Fruit fly (Drosophila melanogaster) whole organism, embryonic: ENCODE results near the gene CG31910.

Experiments used
- Abd-B ChIP-seq: fragments of 200-800 bp; sonication (Bioruptor generic); optimal IDR thresholded peaks from 2 replicates; lab custom pipeline; 2018; ENCODE audit warnings: missing biosample characterization, mild to moderate bottlenecking, missing genetic modification characterization, moderate library complexity
- C15 ChIP-seq: fragments of 200-800 bp; sonication (Bioruptor generic); IDR thresholded peaks from 3 replicates; pipeline ENCODE4 v1.3.6; 2022; ENCODE audit warnings: missing biosample characterization, missing genetic modification characterization
- CG10321 ChIP-seq: fragments of 200-800 bp; sonication (Bioruptor generic); IDR thresholded peaks from 2 replicates; pipeline ENCODE4 v1.3.6; 2022; ENCODE audit warnings: missing biosample characterization, missing genetic modification characterization
- CG10979 ChIP-seq: fragments of 200-800 bp; sonication (Bioruptor generic); optimal IDR thresholded peaks from 2 replicates; lab custom pipeline; 2018; ENCODE audit warnings: missing biosample characterization, mild to moderate bottlenecking, missing genetic modification characterization, moderate library complexity
- CG12219 ChIP-seq: fragments of 200-800 bp; sonication (Bioruptor generic); optimal IDR thresholded peaks from 3 replicates; lab custom pipeline; 2018; ENCODE audit warnings: missing biosample characterization, mild to moderate bottlenecking, missing genetic modification characterization
- CG12299 ChIP-seq: fragments of 200-800 bp; sonication (Bioruptor generic); optimal IDR thresholded peaks from 2 replicates; lab custom pipeline; 2018; ENCODE audit warnings: missing biosample characterization, mild to moderate bottlenecking, missing genetic modification characterization
- CG14014 ChIP-seq: fragments of 200-800 bp; sonication (Bioruptor generic); IDR thresholded peaks from 2 replicates; pipeline ENCODE4 v1.3.6; 2022; ENCODE audit warnings: missing biosample characterization, missing genetic modification characterization
- CG14050 ChIP-seq: fragments of 200-800 bp; sonication (Bioruptor generic); IDR thresholded peaks from 3 replicates; pipeline ENCODE4 v1.3.6; 2022; ENCODE audit warnings: missing biosample characterization, missing genetic modification characterization
- CG15601 ChIP-seq: fragments of 200-800 bp; sonication (Bioruptor generic); optimal IDR thresholded peaks from 3 replicates; lab custom pipeline; 2019; ENCODE audit warnings: missing biosample characterization, mild to moderate bottlenecking, missing genetic modification characterization, moderate library complexity
- CG17359 ChIP-seq: fragments of 200-800 bp; sonication (Bioruptor generic); optimal IDR thresholded peaks from 3 replicates; lab custom pipeline; 2018; ENCODE audit warnings: missing biosample characterization, mild to moderate bottlenecking, missing genetic modification characterization, moderate library complexity
- CG1792 ChIP-seq: fragments of 200-800 bp; sonication (Bioruptor generic); optimal IDR thresholded peaks from 2 replicates; lab custom pipeline; 2016; ENCODE audit warnings: missing biosample characterization, missing genetic modification characterization
- CG18011 ChIP-seq: fragments of 200-800 bp; sonication (Bioruptor generic); optimal IDR thresholded peaks from 2 replicates; lab custom pipeline; 2017; ENCODE audit warnings: missing biosample characterization, missing genetic modification characterization, mild to moderate bottlenecking, moderate library complexity, missing genotype
- CG2712 ChIP-seq: fragments of 200-800 bp; optimal IDR thresholded peaks from 3 replicates; lab custom pipeline; 2019; ENCODE audit warnings: missing biosample characterization, mild to moderate bottlenecking, missing genetic modification characterization, moderate library complexity
- CG3995 ChIP-seq: fragments of 200-800 bp; sonication (Bioruptor generic); optimal IDR thresholded peaks from 3 replicates; lab custom pipeline; 2016; ENCODE audit warnings: missing biosample characterization, missing genetic modification characterization
- CG4282 ChIP-seq: fragments of 200-800 bp; sonication (Bioruptor generic); optimal IDR thresholded peaks from 2 replicates; lab custom pipeline; 2016; ENCODE audit warnings: missing biosample characterization, missing genetic modification characterization
- CG6272 ChIP-seq: fragments of 200-800 bp; sonication (Bioruptor generic); IDR thresholded peaks from 2 replicates; pipeline ENCODE4 v1.3.6; 2022; ENCODE audit warnings: missing biosample characterization, missing genetic modification characterization
- CG6689 ChIP-seq: fragments of 200-800 bp; sonication (Bioruptor generic); IDR thresholded peaks from 2 replicates; pipeline ENCODE4 v1.3.6; 2022; ENCODE audit warnings: missing biosample characterization, missing genetic modification characterization
- CG9727 ChIP-seq: fragments of 200-800 bp; sonication (Bioruptor generic); optimal IDR thresholded peaks from 3 replicates; lab custom pipeline; 2017; ENCODE audit warnings: missing biosample characterization, mild to moderate bottlenecking, missing genetic modification characterization
- CHES-1-like ChIP-seq: fragments of 200-800 bp; sonication (Bioruptor generic); optimal IDR thresholded peaks from 2 replicates; lab custom pipeline; 2016; ENCODE audit warnings: missing biosample characterization, missing genetic modification characterization
- Camta ChIP-seq: fragments of 200-800 bp; sonication (Bioruptor generic); optimal IDR thresholded peaks from 2 replicates; lab custom pipeline; 2016; ENCODE audit warnings: missing biosample characterization, missing genetic modification characterization
- CoRest ChIP-seq: fragments of 200-800 bp; sonication (Bioruptor generic); optimal IDR thresholded peaks from 3 replicates; lab custom pipeline; 2018; ENCODE audit warnings: missing biosample characterization, mild to moderate bottlenecking, missing genetic modification characterization, moderate library complexity
- D19A ChIP-seq: fragments of 200-800 bp; optimal IDR thresholded peaks from 3 replicates; lab custom pipeline; 2019; ENCODE audit warnings: missing biosample characterization, mild to moderate bottlenecking, missing genetic modification characterization, moderate library complexity
- Dbx ChIP-seq: fragments of 200-800 bp; sonication (Bioruptor generic); IDR thresholded peaks from 3 replicates; pipeline ENCODE4 v1.3.6; 2022; ENCODE audit warnings: missing biosample characterization, missing genetic modification characterization
- HmgD ChIP-seq: fragments of 200-800 bp; sonication (Bioruptor generic); optimal IDR thresholded peaks from 3 replicates; lab custom pipeline; 2016; ENCODE audit warnings: missing biosample characterization, missing genetic modification characterization
- Kr ChIP-seq: fragments of 200-800 bp; sonication (Bioruptor generic); optimal IDR thresholded peaks from 2 replicates; lab custom pipeline; 2017; ENCODE audit warnings: missing biosample characterization, mild to moderate bottlenecking, missing genetic modification characterization
- Lpt ChIP-seq: fragments of >200 bp; optimal IDR thresholded peaks from 2 replicates; lab custom pipeline; 2018; ENCODE audit warnings: missing biosample characterization, missing genetic modification characterization
- MTF-1 ChIP-seq: fragments of 200-800 bp; sonication (Bioruptor generic); optimal IDR thresholded peaks from 2 replicates; lab custom pipeline; 2018; ENCODE audit warnings: missing biosample characterization, mild to moderate bottlenecking, missing genetic modification characterization, borderline replicate concordance
- Mad ChIP-seq: fragments of 200-800 bp; sonication (Bioruptor generic); optimal IDR thresholded peaks from 2 replicates; lab custom pipeline; 2016; ENCODE audit warnings: missing biosample characterization, missing genetic modification characterization
- Nf-YA ChIP-seq: fragments of 200-800 bp; sonication (Bioruptor generic); IDR thresholded peaks from 2 replicates; pipeline ENCODE4 v1.3.6; 2022; ENCODE audit warnings: missing biosample characterization, missing genetic modification characterization
- Opbp ChIP-seq: fragments of 200-800 bp; sonication (Bioruptor generic); IDR thresholded peaks from 3 replicates; pipeline ENCODE4 v1.3.6; 2022; ENCODE audit warnings: missing biosample characterization, missing genetic modification characterization; ENCODE audit not compliant: partially characterized antibody
- Ptx1 ChIP-seq: fragments of 200-800 bp; sonication (Bioruptor generic); IDR thresholded peaks from 2 replicates; pipeline ENCODE4 v1.3.6; 2022; ENCODE audit warnings: missing biosample characterization, missing genetic modification characterization
- Scr ChIP-seq: fragments of 200-800 bp; sonication (Bioruptor generic); IDR thresholded peaks from 2 replicates; pipeline ENCODE4 v1.3.6; 2022; ENCODE audit warnings: missing biosample characterization, missing genetic modification characterization; ENCODE audit not compliant: partially characterized antibody
- Sox102F ChIP-seq: fragments of 200-800 bp; sonication (Bioruptor generic); optimal IDR thresholded peaks from 2 replicates; lab custom pipeline; 2018; ENCODE audit warnings: missing biosample characterization, mild to moderate bottlenecking, missing genetic modification characterization, moderate library complexity
- Xbp1 ChIP-seq: fragments of 200-800 bp; sonication (Bioruptor generic); optimal IDR thresholded peaks from 3 replicates; lab custom pipeline; 2016; ENCODE audit warnings: missing biosample characterization, mild to moderate bottlenecking, missing genetic modification characterization
- ara ChIP-seq: fragments of 200-800 bp; sonication (Bioruptor generic); IDR thresholded peaks from 2 replicates; pipeline ENCODE4 v1.3.6; 2022; ENCODE audit warnings: missing biosample characterization, missing genetic modification characterization
- da ChIP-seq: fragments of 200-800 bp; sonication (Bioruptor generic); optimal IDR thresholded peaks from 2 replicates; lab custom pipeline; 2016; ENCODE audit warnings: missing biosample characterization, missing genetic modification characterization
- dmrt11E ChIP-seq: fragments of 200-800 bp; sonication (Bioruptor generic); optimal IDR thresholded peaks from 3 replicates; lab custom pipeline; 2018; ENCODE audit warnings: missing biosample characterization, mild to moderate bottlenecking, missing genetic modification characterization, moderate library complexity
- gcm2 ChIP-seq: fragments of 200-800 bp; sonication (Bioruptor generic); optimal IDR thresholded peaks from 2 replicates; lab custom pipeline; 2016; ENCODE audit warnings: missing biosample characterization, missing genetic modification characterization
- gem ChIP-seq: fragments of 200-800 bp; sonication (Bioruptor generic); optimal IDR thresholded peaks from 2 replicates; lab custom pipeline; 2019; ENCODE audit warnings: missing biosample characterization, mild to moderate bottlenecking, missing genetic modification characterization, moderate library complexity
- grn ChIP-seq: fragments of 200-800 bp; sonication (Bioruptor generic); optimal IDR thresholded peaks from 3 replicates; lab custom pipeline; 2017; ENCODE audit warnings: missing biosample characterization, missing genetic modification characterization
- kay ChIP-seq: fragments of 200-800 bp; sonication (Bioruptor generic); optimal IDR thresholded peaks from 2 replicates; lab custom pipeline; 2016; ENCODE audit warnings: missing biosample characterization, missing genetic modification characterization
- ken ChIP-seq: fragments of 200-800 bp; sonication (Bioruptor generic); IDR thresholded peaks from 3 replicates; pipeline ENCODE4 v1.3.6; 2022; ENCODE audit warnings: missing biosample characterization, missing genetic modification characterization
- kni ChIP-seq: fragments of 200-800 bp; sonication (Bioruptor generic); optimal IDR thresholded peaks from 3 replicates; lab custom pipeline; 2017; ENCODE audit warnings: mild to moderate bottlenecking, missing biosample characterization, missing genetic modification reagents, missing genetic modification characterization
- nom ChIP-seq: fragments of 200-800 bp; sonication (Bioruptor generic); optimal IDR thresholded peaks from 2 replicates; lab custom pipeline; 2017; ENCODE audit warnings: missing biosample characterization, missing genetic modification characterization, mild to moderate bottlenecking, moderate library complexity, missing genetic modification reagents
- pan ChIP-seq, 4 experiments: fragments of >200 bp in 3 of 4; fragments of 200-800 bp in 1 of 4; sonication (Bioruptor generic) in 1 of 4; optimal IDR thresholded peaks in 3 of 4; IDR thresholded peaks in 1 of 4; 2 replicates each; pipeline versions ENCODE4 v1.3.6 to Lab custom; 2017 to 2022; ENCODE audit warnings: missing biosample characterization in 2 of 4, missing genetic modification characterization in 2 of 4, mixed read lengths in 1 of 4
- pzg ChIP-seq: fragments of 200-800 bp; sonication (Bioruptor generic); optimal IDR thresholded peaks from 3 replicates; lab custom pipeline; 2018; ENCODE audit warnings: missing biosample characterization, mild to moderate bottlenecking, missing genetic modification characterization, moderate library complexity
- row ChIP-seq: fragments of 200-800 bp; sonication (Bioruptor generic); IDR thresholded peaks from 3 replicates; pipeline ENCODE4 v1.3.6; 2022; ENCODE audit warnings: missing biosample characterization, missing genetic modification characterization
- stwl ChIP-seq: fragments of 200-800 bp; sonication (Bioruptor generic); optimal IDR thresholded peaks from 3 replicates; lab custom pipeline; 2018; ENCODE audit warnings: missing biosample characterization, mild to moderate bottlenecking, missing genetic modification characterization, moderate library complexity
- twi ChIP-seq: fragments of 200-800 bp; optimal IDR thresholded peaks from 2 replicates; lab custom pipeline; 2019; ENCODE audit warnings: missing biosample characterization, mild to moderate bottlenecking, missing genetic modification characterization, moderate library complexity
- zen ChIP-seq: fragments of 200-800 bp; sonication (Bioruptor generic); optimal IDR thresholded peaks from 3 replicates; lab custom pipeline; 2018; ENCODE audit warnings: missing biosample characterization, mild to moderate bottlenecking, missing genetic modification characterization, moderate library complexity

Gene CG31910

dm6 chr2L:6794956-6795522 is 49.6 kb upstream of the CG31910 start (continued):
- peak; percentile 31 for TF ChIP-seq dmrt11E
- no peak for TF ChIP-seq Lpt (GFP tag; lab: Kevin White, UChicago)
- no peak for TF ChIP-seq CG4282 (GFP tag; lab: Kevin White, UChicago)
- TF ChIP-seq CG12299 = no peak
- TF ChIP-seq CG3995 (GFP tag; lab: Kevin White, UChicago) = no peak
- peak; percentile 80 for TF ChIP-seq CG15601
- no peak for TF ChIP-seq CG18011 (GFP tag; lab: Kevin White, UChicago)
- no peak for TF ChIP-seq Opbp (GFP tag; lab: Robert Waterston, UW)
- no peak for TF ChIP-seq CHES-1-like (GFP tag; lab: Kevin White, UChicago)
- TF ChIP-seq CG1792 (GFP tag; lab: Kevin White, UChicago) = no peak
- no peak for TF ChIP-seq Nf-YA (GFP tag; lab: Robert Waterston, UW)
- TF ChIP-seq Xbp1 (GFP tag; lab: Kevin White, UChicago) = peak; percentile 51
- no peak for TF ChIP-seq HmgD (GFP tag; lab: Kevin White, UChicago)
- TF ChIP-seq ken (GFP tag; lab: Robert Waterston, UW) = no peak
- TF ChIP-seq twi (tag; lab: Kevin White, UChicago) = no peak
- no peak for TF ChIP-seq CoRest (tag; lab: Kevin White, UChicago)
- TF ChIP-seq stwl (tag; lab: Kevin White, UChicago) = no peak
- TF ChIP-seq CG14050 (GFP tag; lab: Robert Waterston, UW) = no peak
- TF ChIP-seq Camta (GFP tag; lab: Kevin White, UChicago) = peak; percentile 8
- no peak for TF ChIP-seq Abd-B (GFP tag; lab: Kevin White, UChicago)
- TF ChIP-seq CG2712 (tag; lab: Kevin White, UChicago) = peak; percentile 25
- TF ChIP-seq pzg (GFP tag; lab: Kevin White, UChicago) = no peak
- 0 out of 2 replicates have a peak, but pooled peaks have one; percentile 7 for TF ChIP-seq CG6689 (GFP tag; lab: Robert Waterston, UW)
- no peak for TF ChIP-seq grn
- TF ChIP-seq kay = no peak
- TF ChIP-seq CG10979 (tag; lab: Kevin White, UChicago) = no peak
- TF ChIP-seq Ptx1 = no peak
- TF ChIP-seq D19A (tag; lab: Kevin White, UChicago) = peak; percentile 14
- no peak for TF ChIP-seq MTF-1 (GFP tag; lab: Kevin White, UChicago)
- TF ChIP-seq Scr = no peak
- no peak for TF ChIP-seq Kr (GFP tag; lab: Kevin White, UChicago)
- no peak for TF ChIP-seq zen (tag; lab: Kevin White, UChicago)
- peak; percentile 41 for TF ChIP-seq CG9727 (GFP tag; lab: Kevin White, UChicago)
- peak; percentile 4 for TF ChIP-seq Mad (GFP tag; lab: Kevin White, UChicago)
- no peak for TF ChIP-seq C15 (GFP tag; lab: Robert Waterston, UW)
- TF ChIP-seq CG17359 = no peak
- no peak for TF ChIP-seq Dbx (GFP tag; lab: Robert Waterston, UW)
- TF ChIP-seq gcm2 (GFP tag; lab: Kevin White, UChicago) = no peak
- TF ChIP-seq pan (optimal IDR thresholded peaks at IDR 0.05; lab: Kevin White, UChicago) = no peak
- peak in 1 of 2 experiments; percentile 30 for TF ChIP-seq pan (GFP tag; optimal IDR thresholded peaks at IDR 0.05 in 1 of 2, IDR thresholded peaks at IDR 0.05 in 1 of 2)
- peak; percentile 52; the same call in 2 of the 3 replicates for TF ChIP-seq row
- no peak for TF ChIP-seq ara
- no peak for TF ChIP-seq nom (GFP tag; lab: Kevin White, UChicago)
- TF ChIP-seq CG10321 (GFP tag; lab: Robert Waterston, UW) = no peak
- TF ChIP-seq CG14014 (GFP tag; lab: Robert Waterston, UW) = 0 out of 2 replicates have a peak, but pooled peaks have one; percentile 9
- peak; percentile 32 for TF ChIP-seq Sox102F (GFP tag; lab: Kevin White, UChicago)
- TF ChIP-seq kni (GFP tag; lab: Kevin White, UChicago) = peak; percentile 72
- TF ChIP-seq da (GFP tag; lab: Kevin White, UChicago) = no peak
- TF ChIP-seq CG6272 = no peak
- TF ChIP-seq gem = peak; percentile 29
- TF ChIP-seq CG12219 (GFP tag; lab: Kevin White, UChicago) = no peak
